Worm (Caenorhabditis elegans): ENCODE measurements around the gene glt-4.

DNA sequence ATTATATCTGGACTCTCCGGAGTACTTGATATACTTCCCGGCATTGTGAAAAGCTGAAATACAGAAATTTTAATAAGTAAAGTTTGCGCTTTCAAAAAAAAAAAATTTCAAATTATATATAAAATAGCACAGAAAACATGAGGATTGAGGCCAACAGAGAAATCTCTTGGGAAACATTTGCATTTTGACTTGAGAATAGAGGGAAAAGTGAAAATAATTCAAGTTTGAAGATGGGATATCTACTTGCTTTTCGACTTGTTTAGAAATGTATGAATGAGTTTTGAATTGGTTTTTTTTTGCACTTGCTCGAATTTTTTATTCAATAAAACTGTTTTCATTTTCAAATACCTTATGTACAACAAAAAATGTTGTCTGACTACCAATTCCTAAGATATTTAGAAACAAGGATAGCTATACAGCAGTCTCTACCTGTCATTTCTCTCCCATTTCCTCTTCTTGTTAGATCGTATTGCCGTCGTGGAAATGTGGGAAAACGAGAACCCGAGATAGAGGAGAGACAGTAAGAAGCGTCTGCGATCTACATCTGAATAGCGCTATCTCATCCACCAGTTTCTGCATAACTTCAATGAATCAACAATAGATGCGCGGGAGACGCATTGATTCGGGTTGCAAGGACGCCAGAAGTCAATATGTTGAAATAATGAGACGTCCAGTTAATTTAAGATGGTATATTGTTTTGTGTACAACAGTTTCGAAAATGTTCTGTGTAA, 13.3 kb downstream of the glt-4 start, which contains the start of gene T22E5.6:
- TF ChIP-seq sox-4 (tag; optimal IDR thresholded peaks at IDR 0.05) (no peak), fkh-10 (GFP tag; optimal IDR thresholded peaks at IDR 0.05) (no peak), C38D4.7 (GFP tag; optimal IDR thresholded peaks at IDR 0.05) (no peak), pqm-1 (tag; optimal IDR thresholded peaks at IDR 0.05) (no peak)
